Fruit fly (Drosophila melanogaster): ENCODE results near the gene Spag1.

Gene Spag1

dm6 chr3R:26934523-26934922 lies 13.1 kb upstream of the Spag1 start (continued):
- TF ChIP-seq Atf6 (GFP tag; IDR thresholded peaks at IDR 0.05) (peak; percentile 41), az2 (GFP tag; optimal IDR thresholded peaks at IDR 0.05) (no peak), CG6254 (GFP tag; optimal IDR thresholded peaks at IDR 0.05) (no peak), Fer3 (tag; optimal IDR thresholded peaks at IDR 0.05) (peak; percentile 12), lab (GFP tag; optimal IDR thresholded peaks at IDR 0.05) (peak; percentile 27), CG18764 (GFP tag; optimal IDR thresholded peaks at IDR 0.05) (no peak), Deaf1 (tag; optimal IDR thresholded peaks at IDR 0.05) (peak; percentile 6), insv (GFP tag; optimal IDR thresholded peaks at IDR 0.05) (no peak), ci (GFP tag; IDR thresholded peaks at IDR 0.05) (no peak), slp2 (GFP tag; optimal IDR thresholded peaks at IDR 0.05) (no peak)

- peak; percentile 10 for TF ChIP-seq cwo (GFP tag; optimal IDR thresholded peaks at IDR 0.05)
- peak; percentile 47 for TF ChIP-seq onecut (GFP tag; IDR thresholded peaks at IDR 0.05)
- no peak for TF ChIP-seq Camta (GFP tag; optimal IDR thresholded peaks at IDR 0.05)
- peak; percentile 62; the same call in 1 of the 2 replicates for TF ChIP-seq crol (GFP tag; IDR thresholded peaks at IDR 0.05)
- peak; percentile 80 for TF ChIP-seq Hey (tag; optimal IDR thresholded peaks at IDR 0.05)
Observed at dm6 chr3R:26935400-26935799, 12.2 kb upstream of the Spag1 start.

- no peak for TF ChIP-seq CG2116 (GFP tag; optimal IDR thresholded peaks at IDR 0.05)
- TF ChIP-seq sr (GFP tag; IDR thresholded peaks at IDR 0.05), result peak; percentile 52; the same call in 1 of the 3 replicates
- TF ChIP-seq ash1 (GFP tag; optimal IDR thresholded peaks at IDR 0.05), result no peak
- TF ChIP-seq ato (GFP tag; IDR thresholded peaks at IDR 0.05; ENCODE audit: partially characterized antibody), result no peak
- TF ChIP-seq CG7786 (GFP tag; optimal IDR thresholded peaks at IDR 0.05), result no peak
- TF ChIP-seq Dll (GFP tag; IDR thresholded peaks at IDR 0.05; ENCODE audit: partially characterized antibody), result no peak
- TF ChIP-seq Oaz (GFP tag; IDR thresholded peaks at IDR 0.05), result no peak
- TF ChIP-seq CG3407 (GFP tag; optimal IDR thresholded peaks at IDR 0.05), result no peak
- peak; percentile 22 for TF ChIP-seq CG12769 (tag; optimal IDR thresholded peaks at IDR 0.05)
- TF ChIP-seq CG34224 (GFP tag; IDR thresholded peaks at IDR 0.05; ENCODE audit: partially characterized antibody), result no peak
- peak; percentile 54; the same call in 1 of the 2 replicates for TF ChIP-seq vvl (GFP tag; IDR thresholded peaks at IDR 0.05)
- TF ChIP-seq ap (GFP tag; IDR thresholded peaks at IDR 0.05), result no peak
- peak; percentile 14 for TF ChIP-seq abd-A (tag; optimal IDR thresholded peaks at IDR 0.05)
- no peak for TF ChIP-seq btn (GFP tag; optimal IDR thresholded peaks at IDR 0.05)
- no peak for TF ChIP-seq CG10431 (GFP tag; optimal IDR thresholded peaks at IDR 0.05)
- TF ChIP-seq fd3F (GFP tag; optimal IDR thresholded peaks at IDR 0.05), result no peak
- no peak for TF ChIP-seq Atf6 (GFP tag; IDR thresholded peaks at IDR 0.05)
- TF ChIP-seq oc (tag; optimal IDR thresholded peaks at IDR 0.05), result peak; percentile 12
- no peak for TF ChIP-seq CoRest (tag; optimal IDR thresholded peaks at IDR 0.05)
- TF ChIP-seq pho (GFP tag; optimal IDR thresholded peaks at IDR 0.05), result no peak
- TF ChIP-seq CG10267 (tag; optimal IDR thresholded peaks at IDR 0.05), result no peak
- TF ChIP-seq CG32772 (GFP tag; IDR thresholded peaks at IDR 0.05), result no peak
- no peak for TF ChIP-seq dan (GFP tag; IDR thresholded peaks at IDR 0.05)
- TF ChIP-seq slp2 (GFP tag; optimal IDR thresholded peaks at IDR 0.05), result no peak
- peak; percentile 5 for TF ChIP-seq gsb-n (tag; optimal IDR thresholded peaks at IDR 0.05)
- TF ChIP-seq CG32767 (GFP tag; IDR thresholded peaks at IDR 0.05), result no peak
- no peak for TF ChIP-seq Dbx (GFP tag; IDR thresholded peaks at IDR 0.05)
- no peak for TF ChIP-seq CG10321 (GFP tag; IDR thresholded peaks at IDR 0.05)
Observed at dm6 chr3R:26936501-26936900, 11.1 kb upstream of the Spag1 start.
